Worm (Caenorhabditis elegans) whole organism, early embryonic: Measurements from ENCODE around the gene R07B1.9.

ENCODE experiments used
- B0310.2 ChIP-seq: sonication (generic microtip); optimal IDR thresholded peaks from 2 replicates; lab custom pipeline; 2016; ENCODE audit warnings: mild to moderate bottlenecking, missing genetic modification characterization, missing compliant biosample characterization
- F13C5.2 ChIP-seq: sonication (generic microtip); optimal IDR thresholded peaks from 2 replicates; lab custom pipeline; 2017; ENCODE audit warnings: mild to moderate bottlenecking, missing genetic modification characterization, inconsistent platforms, missing compliant biosample characterization
- aly-1 ChIP-seq: sonication (generic microtip); optimal IDR thresholded peaks from 2 replicates; lab custom pipeline; 2016; ENCODE audit warnings: missing genetic modification characterization, missing compliant biosample characterization
- ama-1 ChIP-seq: fragments of 150-350 bp; optimal IDR thresholded peaks from 2 replicates; lab custom pipeline; 2014
- ceh-13 ChIP-seq: fragments of 200-800 bp; sonication (Bioruptor generic); optimal IDR thresholded peaks from 2 replicates; lab custom pipeline; 2018; ENCODE audit warnings: mild to moderate bottlenecking, missing genetic modification characterization, missing compliant biosample characterization
- ceh-36 ChIP-seq: sonication (generic microtip); optimal IDR thresholded peaks from 2 replicates; lab custom pipeline; 2016; ENCODE audit warnings: missing genetic modification characterization, inconsistent platforms, missing compliant biosample characterization
- ets-7 ChIP-seq: sonication (generic microtip); optimal IDR thresholded peaks from 2 replicates; lab custom pipeline; 2016; ENCODE audit warnings: missing genotype, missing genetic modification characterization, missing compliant biosample characterization
- flt-1 ChIP-seq: fragments of 200-800 bp; sonication (Bioruptor generic); IDR thresholded peaks from 2 replicates; pipeline ENCODE4 v1.3.6; 2022; ENCODE audit warnings: missing genetic modification characterization, missing compliant biosample characterization
- hmbx-1 ChIP-seq: sonication (generic microtip); optimal IDR thresholded peaks from 2 replicates; lab custom pipeline; 2016; ENCODE audit warnings: mild to moderate bottlenecking, missing genetic modification characterization, missing compliant biosample characterization
- hmg-4 ChIP-seq: fragments of 200-800 bp; sonication (Bioruptor generic); optimal IDR thresholded peaks from 2 replicates; lab custom pipeline; 2018; ENCODE audit warnings: mild to moderate bottlenecking, missing genetic modification characterization, missing compliant biosample characterization
- hnd-1 ChIP-seq: sonication (generic microtip); optimal IDR thresholded peaks from 2 replicates; lab custom pipeline; 2016; ENCODE audit warnings: missing genetic modification characterization, missing compliant biosample characterization
- pes-1 ChIP-seq: fragments of 200-800 bp; sonication (Bioruptor generic); IDR thresholded peaks from 2 replicates; pipeline ENCODE4 v1.3.6; 2022; ENCODE audit warnings: missing genetic modification reagents, missing genetic modification characterization, missing compliant biosample characterization
- scrt-1 ChIP-seq: fragments of 200-800 bp; sonication (Bioruptor generic); IDR thresholded peaks from 2 replicates; pipeline ENCODE4 v1.3.6; 2022; ENCODE audit warnings: missing genetic modification characterization, missing compliant biosample characterization
- sea-1 ChIP-seq: fragments of 200-800 bp; sonication (Bioruptor generic); conservative IDR thresholded peaks from 2 replicates; pipeline ENCODE4 v1.3.6; 2022; ENCODE audit warnings: missing genetic modification characterization, missing compliant biosample characterization
- tbx-11 ChIP-seq: fragments of 200-800 bp; sonication (Bioruptor generic); IDR thresholded peaks from 2 replicates; pipeline ENCODE4 v1.3.6; 2022; ENCODE audit warnings: missing genetic modification characterization, missing compliant biosample characterization
- tbx-37 ChIP-seq: fragments of 200-800 bp; sonication (Bioruptor generic); conservative IDR thresholded peaks from 2 replicates; pipeline ENCODE4 v1.3.6; 2022; ENCODE audit warnings: missing genetic modification reagents, missing genetic modification characterization, missing compliant biosample characterization
- tra-4 ChIP-seq: sonication (generic microtip); optimal IDR thresholded peaks from 2 replicates; lab custom pipeline; 2017; ENCODE audit warnings: missing genetic modification characterization, missing compliant biosample characterization

The R07B1.9 gene

DNA sequence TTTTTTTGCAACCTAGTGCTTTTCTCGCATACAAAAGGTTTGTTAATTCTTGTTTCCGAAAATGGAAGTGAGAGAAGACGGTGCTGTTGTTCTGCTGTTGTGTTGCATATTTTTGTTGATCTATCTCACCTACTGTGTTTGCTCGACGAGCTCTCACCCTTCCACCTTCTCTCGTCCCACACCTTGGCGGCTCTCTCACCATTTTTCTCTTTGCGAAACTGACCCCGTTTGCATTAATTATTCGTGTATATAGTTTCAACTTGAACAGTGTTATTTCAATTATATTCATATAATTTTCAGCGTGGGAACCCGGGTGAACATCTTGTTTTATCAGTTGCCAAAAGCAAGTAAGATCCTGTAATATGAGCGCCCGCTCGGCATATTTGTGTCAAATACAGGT, at the start of gene R07B1.9:
Gene R07B1.9, plus strand, starts transcription at position 301 of the 400 bp plus-strand sequence.
- no peak for TF ChIP-seq pes-1 (GFP tag; lab: Robert Waterston, UW)
- no peak for TF ChIP-seq ceh-36 (tag; lab: Kevin White, UChicago)
- TF ChIP-seq B0310.2 (tag; lab: Kevin White, UChicago) = no peak
- no peak for TF ChIP-seq flt-1 (GFP tag; lab: Robert Waterston, UW)
- no peak for TF ChIP-seq ama-1 (lab: Kevin White, UChicago)
- TF ChIP-seq tbx-11 (GFP tag; lab: Robert Waterston, UW) = no peak
- TF ChIP-seq F13C5.2 (tag; lab: Kevin White, UChicago) = no peak
- TF ChIP-seq scrt-1 = no peak
- no peak for TF ChIP-seq sea-1
- no peak for TF ChIP-seq hnd-1 (tag; lab: Kevin White, UChicago)
- no peak for TF ChIP-seq hmg-4 (GFP tag; lab: Kevin White, UChicago)
- TF ChIP-seq tra-4 (tag; lab: Kevin White, UChicago) = no peak
- TF ChIP-seq tbx-37 (GFP tag; lab: Robert Waterston, UW) = no peak

DNA sequence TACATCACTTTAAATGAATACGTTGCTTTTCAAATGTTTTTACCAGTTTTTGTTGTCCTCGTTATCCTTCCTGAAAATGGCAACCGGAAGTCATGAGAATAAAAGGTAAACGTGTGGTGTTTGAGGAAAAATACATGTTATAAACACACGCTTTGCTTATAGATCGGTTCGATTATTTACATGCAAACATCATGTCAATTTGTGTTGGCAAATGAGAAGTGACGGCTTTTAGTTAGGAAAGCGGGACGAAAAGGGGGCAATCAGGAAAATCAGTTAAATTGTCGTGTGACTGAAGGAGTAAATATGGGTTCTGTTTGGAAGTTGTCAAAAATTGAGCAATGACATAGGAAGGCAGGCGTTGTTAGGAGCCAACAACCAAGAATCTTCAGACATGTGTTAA, 46.0 kb upstream of the R07B1.9 start, which contains the start of gene rrc-1:
Gene rrc-1, minus strand, starts transcription at position 74 of the 400 bp plus-strand sequence.
- no peak for TF ChIP-seq tra-4 (tag; lab: Kevin White, UChicago)

DNA sequence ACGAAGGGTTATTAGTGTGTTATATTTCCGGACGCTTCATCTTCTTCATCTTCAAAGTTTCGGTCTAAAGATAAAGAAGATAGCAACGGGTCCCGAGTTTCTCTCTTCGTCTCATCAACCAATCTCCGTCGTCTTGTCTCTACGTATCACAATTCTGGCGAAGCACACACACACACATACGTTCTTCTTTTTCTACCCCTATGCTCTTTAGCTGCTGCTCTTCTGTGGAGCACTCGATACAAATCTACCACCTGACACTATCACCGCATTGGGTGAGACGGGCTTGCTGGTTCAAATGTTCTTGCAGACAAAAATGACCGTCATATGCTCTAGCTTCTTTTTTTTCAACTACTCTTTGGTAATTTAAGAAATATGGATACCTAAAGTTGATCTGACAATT, 44.8 kb upstream of the R07B1.9 start:
- TF ChIP-seq B0310.2 (tag; lab: Kevin White, UChicago) = no peak
- TF ChIP-seq scrt-1 = peak; percentile 58; the same call in 1 of the 2 replicates
- TF ChIP-seq sea-1 = no peak

DNA sequence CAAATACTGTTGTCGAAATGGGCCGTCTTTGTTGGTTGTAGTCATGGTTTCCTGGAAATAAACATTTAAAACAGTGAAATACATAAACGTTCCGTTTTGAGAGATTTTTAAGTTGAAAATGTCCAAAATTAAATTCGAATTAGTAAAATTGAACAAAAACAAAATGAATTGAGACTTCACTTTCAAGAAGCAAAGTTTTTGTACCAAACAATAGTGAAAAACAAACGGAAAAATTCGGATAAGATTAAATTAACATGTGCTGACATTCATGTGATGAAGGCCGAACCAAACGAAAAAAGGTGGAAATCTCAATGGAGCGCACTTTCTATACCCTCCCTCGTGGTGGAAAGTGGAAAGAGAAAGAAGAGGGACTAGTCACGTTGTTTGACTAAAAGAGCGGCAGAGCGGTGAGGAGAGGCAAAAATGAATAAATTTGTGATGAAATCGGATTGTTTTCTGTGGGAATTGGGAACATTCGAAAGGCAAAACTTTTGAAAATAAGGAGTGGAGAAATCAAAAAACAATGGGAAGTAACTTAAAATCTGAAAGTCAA, 39.2 kb upstream of the R07B1.9 start, which contains the start of gene ipla-2:
Gene ipla-2, minus strand, starts transcription at position 51 of the 553 bp plus-strand sequence.
- peak; percentile 47 for TF ChIP-seq F13C5.2 (tag; lab: Kevin White, UChicago)
- no peak for TF ChIP-seq tra-4 (tag; lab: Kevin White, UChicago)

DNA sequence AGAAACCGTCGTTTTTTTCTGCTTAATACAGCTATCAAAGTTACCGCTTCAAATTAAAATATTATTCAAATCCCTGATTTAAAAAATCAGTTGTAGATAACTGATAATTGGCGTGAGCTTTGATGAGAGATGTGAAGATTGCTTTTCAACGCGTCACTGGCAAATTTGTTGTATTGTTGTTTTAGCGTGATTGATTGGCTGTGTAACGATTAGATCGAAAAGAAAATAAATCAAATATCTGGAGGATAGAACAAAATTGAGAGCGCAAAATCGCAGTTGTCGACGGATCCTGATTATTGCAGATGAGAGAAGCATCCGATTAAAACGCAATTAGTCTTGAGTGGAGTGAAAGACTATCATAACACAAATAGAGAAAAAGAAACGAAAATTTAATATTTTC, 36.4 kb upstream of the R07B1.9 start:
- TF ChIP-seq sea-1 = no peak
- TF ChIP-seq tbx-37 (GFP tag; lab: Robert Waterston, UW) = no peak
- TF ChIP-seq scrt-1 = no peak
- TF ChIP-seq ama-1 (lab: Kevin White, UChicago) = no peak
- TF ChIP-seq aly-1 = no peak

DNA sequence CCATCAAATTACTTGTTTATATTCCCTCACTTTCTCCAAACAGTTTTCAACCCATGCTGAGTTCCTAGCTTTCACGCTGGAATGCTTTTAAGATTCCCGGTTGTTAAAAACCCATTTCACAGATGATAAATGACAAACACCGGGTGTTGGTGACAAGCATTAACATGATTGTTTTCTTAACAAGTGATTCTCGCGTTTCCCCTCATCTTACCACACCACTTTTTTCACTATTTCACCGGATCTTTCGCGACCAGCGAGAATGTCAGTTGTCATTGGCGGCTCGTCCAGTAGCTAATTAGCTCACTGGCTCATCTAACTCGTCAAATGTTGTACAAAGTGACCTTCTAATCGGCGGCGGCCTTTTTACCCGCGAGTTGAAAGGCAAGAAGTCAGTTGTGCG, 35.1 kb upstream of the R07B1.9 start:
- TF ChIP-seq ceh-13 (GFP tag; lab: Kevin White, UChicago) (no peak), tbx-37 (GFP tag; lab: Robert Waterston, UW) (no peak), ets-7 (no peak)

DNA sequence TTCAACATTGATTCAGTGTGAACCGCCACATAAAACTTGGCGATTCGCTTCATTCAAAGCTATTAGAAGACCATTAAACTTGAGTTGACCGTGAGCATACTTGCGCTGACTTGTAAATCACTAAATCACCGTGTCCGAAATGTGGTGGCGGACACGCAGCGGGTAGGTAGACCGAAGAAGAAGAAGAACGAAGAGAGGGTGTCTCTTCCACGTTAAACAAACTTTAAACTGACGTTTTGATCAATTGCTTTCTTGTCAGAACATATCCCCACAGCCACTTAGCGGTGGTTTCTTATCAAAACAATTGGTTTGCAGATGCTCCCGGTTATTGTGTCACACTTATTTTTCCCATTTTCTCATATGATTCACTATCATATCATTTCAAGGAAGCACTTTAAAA, 33.6 kb upstream of the R07B1.9 start:
- no peak for TF ChIP-seq F13C5.2 (tag; lab: Kevin White, UChicago)

DNA sequence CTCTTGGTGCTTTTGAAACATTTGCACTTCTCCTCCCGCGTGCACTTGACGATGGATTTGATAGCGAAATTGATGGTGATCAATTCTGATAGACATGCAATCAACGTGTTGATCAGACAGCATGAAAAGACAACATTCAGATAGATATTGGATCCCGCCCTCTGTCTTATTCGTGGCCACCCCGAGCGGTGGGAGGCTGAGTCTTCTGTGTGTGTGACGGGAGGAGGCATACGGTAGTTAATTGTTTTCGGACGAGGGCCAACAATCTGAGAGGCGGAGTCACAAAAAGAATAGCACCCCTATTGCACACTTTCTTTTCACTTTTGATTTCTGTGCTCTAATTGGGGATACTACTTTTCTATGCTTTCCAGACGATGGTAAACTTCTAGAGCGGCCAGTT, 31.3 kb upstream of the R07B1.9 start:
- TF ChIP-seq hmg-4 (GFP tag; lab: Kevin White, UChicago) (no peak), ceh-36 (tag; lab: Kevin White, UChicago) (no peak), sea-1 (no peak), tbx-37 (GFP tag; lab: Robert Waterston, UW) (no peak)

DNA sequence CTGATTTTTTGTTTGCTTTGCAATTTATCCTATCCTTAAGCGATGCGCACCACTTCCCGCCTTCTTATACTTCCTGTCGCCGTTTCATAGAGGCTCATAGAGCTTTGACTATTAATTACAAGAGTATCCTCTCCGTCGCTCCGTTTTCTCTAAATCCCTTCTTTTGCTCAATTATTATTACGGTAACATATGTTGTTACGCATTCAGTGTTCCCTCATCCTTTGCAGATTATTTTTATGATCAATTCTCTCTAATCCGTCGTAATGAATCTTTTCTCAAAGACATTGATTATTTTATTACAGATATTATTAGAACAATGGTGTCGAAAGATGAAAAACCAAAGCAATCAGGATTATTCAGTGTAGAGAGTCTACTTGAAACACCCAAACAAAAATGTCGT, 30.2 kb upstream of the R07B1.9 start, which contains the start of gene vab-15:
Gene vab-15, plus strand, starts transcription at position 301 of the 400 bp plus-strand sequence.
- TF ChIP-seq ama-1 (lab: Kevin White, UChicago) (no peak), ceh-36 (tag; lab: Kevin White, UChicago) (peak; percentile 34)

DNA sequence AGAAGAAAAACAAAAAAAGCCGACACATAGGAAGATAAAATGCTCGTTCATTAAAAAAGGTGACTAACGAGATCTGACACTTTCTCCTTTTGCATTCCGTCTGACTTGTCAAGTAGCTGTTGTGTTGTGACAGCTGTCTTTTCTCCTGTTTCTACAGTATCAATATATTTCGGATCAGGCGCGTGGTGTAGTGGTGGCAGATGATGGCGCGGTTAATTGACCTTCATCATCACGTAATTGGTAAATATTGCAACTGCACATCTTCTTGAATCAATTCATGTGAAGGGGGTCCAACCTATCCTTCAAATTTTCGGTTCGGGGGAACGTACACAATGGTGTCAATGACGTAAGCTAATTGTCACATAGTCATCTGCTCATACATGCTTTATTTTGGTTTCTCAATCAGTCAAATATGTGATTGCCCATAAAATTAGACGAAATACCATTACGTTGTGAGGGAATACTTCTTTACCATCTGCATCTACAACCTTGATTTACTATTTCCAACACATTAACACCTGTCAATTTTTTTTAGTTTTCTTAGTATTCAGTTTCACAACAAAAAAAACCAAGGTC, 28.9 kb upstream of the R07B1.9 start:
- TF ChIP-seq tbx-37 (GFP tag; lab: Robert Waterston, UW) (no peak), ceh-36 (tag; lab: Kevin White, UChicago) (no peak), scrt-1 (no peak)

DNA sequence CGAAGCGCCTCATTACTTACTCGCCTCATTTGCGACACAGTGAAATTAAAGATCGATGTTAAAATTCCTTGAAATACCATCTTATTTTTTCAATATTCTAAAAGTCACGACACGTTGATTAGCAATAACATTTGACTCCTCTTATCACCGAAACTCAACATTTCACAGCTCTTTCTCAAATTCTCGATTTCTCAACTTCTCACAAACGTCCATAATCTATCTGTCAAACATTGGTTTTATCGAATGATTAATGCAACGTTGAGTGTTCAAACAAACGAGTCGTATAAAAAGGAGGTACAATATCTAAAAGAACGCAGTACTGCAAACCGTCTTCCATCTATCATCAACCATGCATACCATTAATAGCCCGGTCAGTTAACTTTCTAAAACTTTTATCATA, 27.0 kb upstream of the R07B1.9 start, which contains the start of gene lec-8:
Gene lec-8, plus strand, starts transcription at position 314 of the 400 bp plus-strand sequence.
- TF ChIP-seq pes-1 (GFP tag; lab: Robert Waterston, UW) (no peak), ama-1 (lab: Kevin White, UChicago) (no peak), hmg-4 (GFP tag; lab: Kevin White, UChicago) (no peak), hmbx-1 (no peak), ceh-13 (GFP tag; lab: Kevin White, UChicago) (no peak)
